Worm (Caenorhabditis elegans) whole organism, L2 larva: ENCODE results near the gene F02E8.4.

Experiments
- C34F6.9 ChIP-seq: fragments of 150-350 bp; optimal IDR thresholded peaks from 2 replicates; lab custom pipeline; 2014; ENCODE audit warnings: missing biosample characterization, missing genetic modification characterization
- F13H6.1 ChIP-seq: sonication (generic microtip); optimal IDR thresholded peaks from 2 replicates; lab custom pipeline; 2016; ENCODE audit warnings: missing genetic modification characterization, missing compliant biosample characterization
- R02D3.7 ChIP-seq: fragments of 150-350 bp; optimal IDR thresholded peaks from 2 replicates; lab custom pipeline; 2014; ENCODE audit warnings: missing biosample characterization, missing genetic modification characterization
- Y55F3AM.14 ChIP-seq: fragments of 200-800 bp; sonication (Bioruptor generic); optimal IDR thresholded peaks from 2 replicates; lab custom pipeline; 2018; ENCODE audit warnings: mild to moderate bottlenecking, missing genetic modification characterization, missing compliant biosample characterization
- ZK546.5 ChIP-seq: sonication (generic microtip); optimal IDR thresholded peaks from 2 replicates; lab custom pipeline; 2017; ENCODE audit warnings: missing biosample characterization, missing genetic modification characterization
- alr-1 ChIP-seq: fragments of 150-350 bp; optimal IDR thresholded peaks from 2 replicates; lab custom pipeline; 2014; ENCODE audit warnings: missing biosample characterization, missing genetic modification characterization
- ama-1 ChIP-seq: fragments of 150-350 bp; optimal IDR thresholded peaks from 2 replicates; lab custom pipeline; 2018; ENCODE audit warnings: inconsistent platforms
- crh-2 ChIP-seq: sonication (generic microtip); optimal IDR thresholded peaks from 2 replicates; lab custom pipeline; 2017; ENCODE audit warnings: missing biosample characterization, missing genetic modification characterization
- egl-27 ChIP-seq: sonication (generic microtip); optimal IDR thresholded peaks from 3 replicates; lab custom pipeline; 2017; ENCODE audit warnings: missing biosample characterization, missing genetic modification reagents, missing genetic modification characterization
- elt-1 ChIP-seq: fragments of 150-350 bp; optimal IDR thresholded peaks from 2 replicates; lab custom pipeline; 2014; ENCODE audit warnings: missing biosample characterization, missing genetic modification characterization
- fos-1 ChIP-seq: fragments of 150-350 bp; optimal IDR thresholded peaks from 2 replicates; lab custom pipeline; 2014; ENCODE audit warnings: missing biosample characterization, missing genetic modification characterization
- lin-11 ChIP-seq: fragments of 150-350 bp; sonication (generic microtip); optimal IDR thresholded peaks from 2 replicates; lab custom pipeline; 2014; ENCODE audit warnings: missing biosample characterization, missing genetic modification characterization, inconsistent platforms, mixed read lengths
- lin-39 ChIP-seq: fragments of 150-350 bp; optimal IDR thresholded peaks from 2 replicates; lab custom pipeline; 2014; ENCODE audit warnings: missing biosample characterization, missing genetic modification reagents, missing genetic modification characterization
- lsy-2 ChIP-seq, 2 experiments: fragments of 150-350 bp in 1 of 2; sonication (generic microtip) in 1 of 2; optimal IDR thresholded peaks; 2 replicates each; lab custom pipeline; 2014 to 2017; ENCODE audit warnings: missing biosample characterization in 2 of 2, missing genetic modification characterization in 2 of 2
- mbf-1 ChIP-seq: sonication (generic microtip); optimal IDR thresholded peaks from 2 replicates; lab custom pipeline; 2017; ENCODE audit warnings: missing biosample characterization, missing genetic modification characterization
- mdl-1 ChIP-seq, 2 experiments: fragments of 150-350 bp in 1 of 2; sonication (generic microtip) in 1 of 2; optimal IDR thresholded peaks; 2 replicates each; lab custom pipeline; 2017; ENCODE audit warnings: missing biosample characterization in 2 of 2, missing genetic modification characterization in 2 of 2
- nhr-10 ChIP-seq: sonication (generic microtip); optimal IDR thresholded peaks from 2 replicates; lab custom pipeline; 2017; ENCODE audit warnings: missing biosample characterization, missing genetic modification characterization
- nhr-11 ChIP-seq: fragments of 150-350 bp; optimal IDR thresholded peaks from 2 replicates; lab custom pipeline; 2014; ENCODE audit warnings: missing biosample characterization, missing genetic modification characterization
- nhr-12 ChIP-seq: fragments of 150-350 bp; optimal IDR thresholded peaks from 2 replicates; lab custom pipeline; 2014; ENCODE audit warnings: missing biosample characterization, missing genetic modification characterization
- nhr-129 ChIP-seq: fragments of 150-350 bp; optimal IDR thresholded peaks from 2 replicates; lab custom pipeline; 2014; ENCODE audit warnings: missing biosample characterization, missing genetic modification characterization
- nhr-21 ChIP-seq: fragments of 150-350 bp; optimal IDR thresholded peaks from 2 replicates; lab custom pipeline; 2014; ENCODE audit warnings: missing biosample characterization, missing genetic modification characterization
- nhr-23 ChIP-seq: fragments of 150-350 bp; optimal IDR thresholded peaks from 2 replicates; lab custom pipeline; 2014; ENCODE audit warnings: missing biosample characterization, missing genetic modification reagents, missing genetic modification characterization
- nhr-25 ChIP-seq: fragments of 150-350 bp; sonication (generic microtip); optimal IDR thresholded peaks from 3 replicates; lab custom pipeline; 2014; ENCODE audit warnings: missing biosample characterization, missing genetic modification characterization
- nhr-6 ChIP-seq: fragments of 150-350 bp; optimal IDR thresholded peaks from 2 replicates; lab custom pipeline; 2014; ENCODE audit warnings: missing biosample characterization, missing genetic modification characterization
- nhr-77 ChIP-seq: fragments of 150-350 bp; optimal IDR thresholded peaks from 2 replicates; lab custom pipeline; 2014; ENCODE audit warnings: missing biosample characterization, missing genetic modification characterization
- peb-1 ChIP-seq: fragments of 150-350 bp; optimal IDR thresholded peaks from 2 replicates; lab custom pipeline; 2014; ENCODE audit warnings: missing biosample characterization, missing genetic modification characterization
- sem-4 ChIP-seq: fragments of 150-350 bp; optimal IDR thresholded peaks from 2 replicates; lab custom pipeline; 2014; ENCODE audit warnings: missing biosample characterization, missing genetic modification reagents, missing genetic modification characterization
- sma-3 ChIP-seq: sonication (generic microtip); optimal IDR thresholded peaks from 2 replicates; lab custom pipeline; 2016; ENCODE audit warnings: missing genetic modification reagents, missing genetic modification characterization, missing compliant biosample characterization
- sma-9 ChIP-seq, 2 experiments: fragments of 150-350 bp in 1 of 2; sonication (generic microtip) in 1 of 2; optimal IDR thresholded peaks; 2 replicates each; lab custom pipeline; 2014 to 2016; ENCODE audit warnings: missing genetic modification characterization in 2 of 2, mild to moderate bottlenecking in 1 of 2, missing biosample characterization in 1 of 2, missing compliant biosample characterization in 1 of 2, missing genetic modification reagents in 1 of 2, moderate library complexity in 1 of 2
- unc-55 ChIP-seq: fragments of 150-350 bp; sonication (generic microtip); optimal IDR thresholded peaks from 3 replicates; lab custom pipeline; 2014; ENCODE audit warnings: missing biosample characterization, missing genetic modification reagents, missing genetic modification characterization
- zag-1 ChIP-seq: fragments of 150-350 bp; optimal IDR thresholded peaks from 2 replicates; lab custom pipeline; 2014; ENCODE audit warnings: missing biosample characterization, missing genetic modification characterization
- ztf-1 ChIP-seq: fragments of 200-800 bp; sonication (Bioruptor generic); conservative IDR thresholded peaks from 2 replicates; pipeline ENCODE4 v1.3.6; 2022; ENCODE audit warnings: missing genetic modification characterization, missing compliant biosample characterization
- ztf-11 ChIP-seq: sonication (generic microtip); optimal IDR thresholded peaks from 2 replicates; lab custom pipeline; 2017; ENCODE audit warnings: missing biosample characterization, missing genetic modification characterization
- ztf-4 ChIP-seq: fragments of 150-350 bp; optimal IDR thresholded peaks from 2 replicates; lab custom pipeline; 2014; ENCODE audit warnings: missing biosample characterization, missing genetic modification characterization

F02E8.4 gene

ce11 chrX:4498478-4498877 is 44.6 kb downstream of the F02E8.4 start:
- TF ChIP-seq F13H6.1, result no peak
- TF ChIP-seq sma-3 (GFP tag; lab: Kevin White, UChicago), result no peak
- no peak for TF ChIP-seq nhr-77 (tag; lab: Kevin White, UChicago)
- no peak for TF ChIP-seq unc-55 (GFP tag; lab: Kevin White, UChicago)
- TF ChIP-seq mdl-1 (tag; optimal IDR thresholded peaks at IDR 0.05; lab: Kevin White, UChicago), result no peak
- no peak for TF ChIP-seq ZK546.5
- no peak for TF ChIP-seq fos-1
- TF ChIP-seq R02D3.7 (tag; lab: Kevin White, UChicago), result no peak
- TF ChIP-seq nhr-21, result no peak
- no peak for TF ChIP-seq mbf-1 (tag; lab: Kevin White, UChicago)
- TF ChIP-seq alr-1, result no peak
- no peak for TF ChIP-seq egl-27 (tag; lab: Kevin White, UChicago)
- no peak for TF ChIP-seq ztf-1 (GFP tag; lab: Robert Waterston, UW)

DNA sequence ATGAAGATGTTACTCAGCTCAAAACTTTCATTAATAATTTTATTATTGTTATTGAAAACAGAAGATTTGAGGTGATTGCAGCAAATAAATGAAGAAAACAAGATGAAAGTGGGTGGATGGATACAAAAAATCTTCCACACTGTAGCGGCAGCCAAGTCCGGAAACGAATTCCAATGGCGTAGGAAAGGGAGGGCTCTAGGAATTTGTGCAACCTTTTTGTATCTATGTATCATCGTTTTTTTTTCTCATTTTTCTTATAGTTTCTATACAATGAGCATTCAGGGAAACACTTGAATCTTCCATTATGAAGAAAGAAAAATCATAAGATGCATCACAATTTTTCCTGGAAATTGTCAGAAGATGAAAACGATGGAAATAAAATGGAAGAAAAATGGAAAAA is 46.6 kb downstream of the F02E8.4 start:
- TF ChIP-seq elt-1 (tag; lab: Kevin White, UChicago) (no peak), nhr-21 (no peak), sma-9 (GFP tag; optimal IDR thresholded peaks at IDR 0.05; lab: Kevin White, UChicago) (no peak), sma-9 (tag; optimal IDR thresholded peaks at IDR 0.05; lab: Kevin White, UChicago) (no peak), ztf-1 (GFP tag; lab: Robert Waterston, UW) (no peak), nhr-23 (tag; lab: Kevin White, UChicago) (no peak), nhr-10 (tag; lab: Kevin White, UChicago) (no peak), alr-1 (no peak), nhr-77 (tag; lab: Kevin White, UChicago) (no peak), nhr-25 (tag; lab: Kevin White, UChicago) (no peak), lin-11 (tag; lab: Kevin White, UChicago) (no peak)

ce11 chrX:4502039-4502438 is 48.1 kb downstream of the F02E8.4 start:
- TF ChIP-seq ztf-11 (tag; lab: Kevin White, UChicago), result no peak
- TF ChIP-seq sma-3 (GFP tag; lab: Kevin White, UChicago), result no peak
- no peak for TF ChIP-seq zag-1
- no peak for TF ChIP-seq ama-1 (lab: Kevin White, UChicago)
- no peak for TF ChIP-seq mbf-1 (tag; lab: Kevin White, UChicago)
- TF ChIP-seq nhr-25 (tag; lab: Kevin White, UChicago), result no peak
- no peak for TF ChIP-seq nhr-129 (tag; lab: Kevin White, UChicago)
- TF ChIP-seq elt-1 (tag; lab: Kevin White, UChicago), result no peak
- TF ChIP-seq sma-9 (GFP tag; optimal IDR thresholded peaks at IDR 0.05; lab: Kevin White, UChicago), result no peak
- TF ChIP-seq sma-9 (tag; optimal IDR thresholded peaks at IDR 0.05; lab: Kevin White, UChicago), result no peak
- no peak for TF ChIP-seq nhr-10 (tag; lab: Kevin White, UChicago)
- TF ChIP-seq nhr-6 (tag; lab: Kevin White, UChicago), result no peak
- no peak for TF ChIP-seq crh-2 (tag; lab: Kevin White, UChicago)
- no peak for TF ChIP-seq nhr-11 (tag; lab: Kevin White, UChicago)
- TF ChIP-seq lin-39 (tag; lab: Kevin White, UChicago), result no peak
- TF ChIP-seq nhr-23 (tag; lab: Kevin White, UChicago), result no peak
- no peak for TF ChIP-seq ztf-4 (tag; lab: Kevin White, UChicago)
- no peak for TF ChIP-seq nhr-21
- no peak for TF ChIP-seq nhr-12 (tag; lab: Kevin White, UChicago)
- TF ChIP-seq alr-1, result no peak
- no peak for TF ChIP-seq Y55F3AM.14 (GFP tag; lab: Kevin White, UChicago)

ce11 chrX:4503259-4503658 is 49.3 kb downstream of the F02E8.4 start:
- no peak for TF ChIP-seq nhr-21
- TF ChIP-seq crh-2 (tag; lab: Kevin White, UChicago), result peak; percentile 63
- TF ChIP-seq, all 48 proteins: peak for 1

DNA sequence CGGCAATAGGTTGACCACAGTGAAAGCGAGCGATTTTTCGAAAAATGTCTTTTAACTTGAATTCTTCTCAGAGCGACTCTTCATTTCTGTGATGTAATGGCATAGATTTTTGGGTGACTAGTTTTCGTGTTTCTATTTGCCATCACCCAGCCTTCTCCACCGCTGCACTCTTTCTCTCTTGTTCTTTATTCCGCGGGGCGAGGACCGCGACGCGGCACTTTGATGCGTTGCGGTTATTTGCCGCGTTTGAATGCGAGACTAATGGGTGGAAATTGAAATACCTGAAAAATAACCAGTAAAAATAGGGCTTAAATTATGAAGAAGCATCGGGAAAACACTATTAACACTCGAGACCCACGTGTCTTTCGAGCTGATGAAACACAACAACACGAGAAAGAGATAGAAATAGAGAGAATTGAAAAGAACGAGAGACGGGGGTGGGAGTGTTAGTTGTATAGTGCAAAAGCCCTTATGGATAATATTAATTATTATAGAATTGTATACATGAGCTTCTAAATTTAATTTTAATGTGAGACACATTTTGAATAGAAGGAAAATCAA is 50.3 kb downstream of the F02E8.4 start, which contains the start of gene dgk-2:
dgk-2 (minus strand) TSS at position 281 of the 561 bp plus-strand sequence.
- TF ChIP-seq crh-2 (tag; lab: Kevin White, UChicago) (peak; percentile 45), nhr-129 (tag; lab: Kevin White, UChicago) (peak; percentile 22), fos-1 (peak; percentile 4), C34F6.9 (peak; percentile 54), lsy-2 (tag; optimal IDR thresholded peaks at IDR 0.05; lab: Kevin White, UChicago) (peak in 1 of 2 experiments; percentile 18), nhr-25 (tag; lab: Kevin White, UChicago) (peak; percentile 19), sem-4 (tag; lab: Kevin White, UChicago) (no peak), peb-1 (tag; lab: Kevin White, UChicago) (no peak), mdl-1 (tag; optimal IDR thresholded peaks at IDR 0.05; lab: Kevin White, UChicago) (peak in 1 of 2 experiments; percentile 8)
